Fruit fly (Drosophila melanogaster) whole organism, embryonic: ENCODE results near the gene CG8236.

Experiments
- Asciz ChIP-seq: fragments of 200-800 bp; sonication (Bioruptor generic); optimal IDR thresholded peaks from 2 replicates; lab custom pipeline; 2017; ENCODE audit warnings: missing biosample characterization, mild to moderate bottlenecking, missing genetic modification characterization, missing genetic modification reagents
- B-H2 ChIP-seq: fragments of 200-800 bp; sonication (Bioruptor generic); optimal IDR thresholded peaks from 2 replicates; lab custom pipeline; 2018; ENCODE audit warnings: missing biosample characterization, mild to moderate bottlenecking, missing genetic modification characterization
- CG10321 ChIP-seq: fragments of 200-800 bp; sonication (Bioruptor generic); IDR thresholded peaks from 2 replicates; pipeline ENCODE4 v1.3.6; 2022; ENCODE audit warnings: missing biosample characterization, missing genetic modification characterization
- CG10959 ChIP-seq: fragments of 200-800 bp; sonication (Bioruptor generic); IDR thresholded peaks from 2 replicates; pipeline ENCODE4 v1.3.6; 2022; ENCODE audit warnings: missing biosample characterization, missing genetic modification characterization
- CG12155 ChIP-seq: fragments of 200-800 bp; sonication (Bioruptor generic); optimal IDR thresholded peaks from 3 replicates; lab custom pipeline; 2016; ENCODE audit warnings: missing biosample characterization, missing genetic modification characterization
- CG12659 ChIP-seq: fragments of 200-800 bp; sonication (Bioruptor generic); optimal IDR thresholded peaks from 3 replicates; lab custom pipeline; 2017; ENCODE audit warnings: mild to moderate bottlenecking, missing biosample characterization, missing genetic modification reagents, missing genetic modification characterization
- CG13287 ChIP-seq: fragments of 200-800 bp; sonication (Bioruptor generic); IDR thresholded peaks from 2 replicates; pipeline ENCODE4 v1.3.6; 2022; ENCODE audit warnings: missing biosample characterization, missing genetic modification characterization; ENCODE audit not compliant: partially characterized antibody
- CG15479 ChIP-seq: fragments of 200-800 bp; sonication (Bioruptor generic); optimal IDR thresholded peaks from 3 replicates; lab custom pipeline; 2019; ENCODE audit warnings: missing biosample characterization, mild to moderate bottlenecking, missing genetic modification characterization, moderate library complexity
- CG18262 ChIP-seq: fragments of 200-800 bp; optimal IDR thresholded peaks from 3 replicates; lab custom pipeline; 2019; ENCODE audit warnings: missing biosample characterization, mild to moderate bottlenecking, missing genetic modification characterization, moderate library complexity
- CG2199 ChIP-seq: fragments of 200-800 bp; sonication (Bioruptor generic); IDR thresholded peaks from 3 replicates; pipeline ENCODE4 v1.3.6; 2022; ENCODE audit warnings: missing biosample characterization, missing genetic modification characterization
- CG30020 ChIP-seq: fragments of 200-800 bp; optimal IDR thresholded peaks from 2 replicates; lab custom pipeline; 2019; ENCODE audit warnings: missing biosample characterization, mild to moderate bottlenecking, missing genetic modification characterization, moderate library complexity
- CG34422 ChIP-seq: fragments of 200-800 bp; sonication (Bioruptor generic); IDR thresholded peaks from 3 replicates; pipeline ENCODE4 v1.3.6; 2022; ENCODE audit warnings: missing biosample characterization, missing genetic modification characterization
- CG3726 ChIP-seq: fragments of 200-800 bp; sonication (Bioruptor generic); IDR thresholded peaks from 3 replicates; pipeline ENCODE4, ENCODE4 v1.3.6; 2022; ENCODE audit warnings: missing biosample characterization, missing genetic modification characterization
- CG3995 ChIP-seq: fragments of 200-800 bp; sonication (Bioruptor generic); optimal IDR thresholded peaks from 3 replicates; lab custom pipeline; 2016; ENCODE audit warnings: missing biosample characterization, missing genetic modification characterization
- CG6683 ChIP-seq: fragments of 200-800 bp; sonication (Bioruptor generic); optimal IDR thresholded peaks from 2 replicates; lab custom pipeline; 2017; ENCODE audit warnings: missing biosample characterization, mild to moderate bottlenecking, missing genetic modification characterization, missing genetic modification reagents
- CG6689 ChIP-seq: fragments of 200-800 bp; sonication (Bioruptor generic); IDR thresholded peaks from 2 replicates; pipeline ENCODE4 v1.3.6; 2022; ENCODE audit warnings: missing biosample characterization, missing genetic modification characterization
- CG6791 ChIP-seq: fragments of 200-800 bp; sonication (Bioruptor generic); IDR thresholded peaks from 3 replicates; pipeline ENCODE4 v1.3.6; 2022; ENCODE audit warnings: missing biosample characterization, missing genetic modification characterization; ENCODE audit not compliant: partially characterized antibody
- CG8478 ChIP-seq: fragments of >200 bp; optimal IDR thresholded peaks from 2 replicates; lab custom pipeline; 2018
- Dll ChIP-seq: fragments of 200-800 bp; sonication (Bioruptor generic); IDR thresholded peaks from 4 replicates; pipeline ENCODE4 v1.3.6; 2022; ENCODE audit warnings: missing biosample characterization, missing genetic modification characterization; ENCODE audit not compliant: partially characterized antibody
- Dp ChIP-seq: fragments of 200-800 bp; sonication (Bioruptor generic); optimal IDR thresholded peaks from 2 replicates; lab custom pipeline; 2018; ENCODE audit warnings: missing biosample characterization, mild to moderate bottlenecking, missing genetic modification characterization, moderate library complexity
- E2f2 ChIP-seq: fragments of 200-800 bp; sonication (Bioruptor generic); IDR thresholded peaks from 2 replicates; pipeline ENCODE4 v1.3.6; 2022; ENCODE audit warnings: missing biosample characterization, missing genetic modification characterization
- Elba2 ChIP-seq: fragments of 200-800 bp; sonication (Bioruptor generic); optimal IDR thresholded peaks from 3 replicates; lab custom pipeline; 2016; ENCODE audit warnings: missing biosample characterization, missing genetic modification characterization
- Ets97D ChIP-seq: fragments of 200-800 bp; sonication (Bioruptor generic); optimal IDR thresholded peaks from 3 replicates; lab custom pipeline; 2016; ENCODE audit warnings: missing biosample characterization, missing genetic modification characterization
- Hr51 ChIP-seq, 2 experiments: fragments of 200-800 bp; sonication (Bioruptor generic); optimal IDR thresholded peaks; 2 replicates in 1 of 2; 3 replicates in 1 of 2; lab custom pipeline; 2016 to 2018; ENCODE audit warnings: missing biosample characterization in 2 of 2, missing genetic modification characterization in 2 of 2, mild to moderate bottlenecking in 1 of 2, moderate library complexity in 1 of 2
- Lhr ChIP-seq: fragments of 200-800 bp; sonication (Bioruptor generic); optimal IDR thresholded peaks from 3 replicates; lab custom pipeline; 2017; ENCODE audit warnings: mild to moderate bottlenecking, missing biosample characterization, missing genetic modification reagents, missing genetic modification characterization
- MBD-R2 ChIP-seq: fragments of 200-800 bp; sonication (Bioruptor generic); IDR thresholded peaks from 2 replicates; pipeline ENCODE4 v1.3.6; 2022; ENCODE audit warnings: missing biosample characterization, missing genetic modification characterization
- MESR4 ChIP-seq: fragments of 200-800 bp; sonication (Bioruptor generic); optimal IDR thresholded peaks from 2 replicates; lab custom pipeline; 2018; ENCODE audit warnings: missing biosample characterization, mild to moderate bottlenecking, missing genetic modification characterization, moderate library complexity
- Med ChIP-seq: fragments of 200-800 bp; sonication (Bioruptor generic); peaks from one replicate; lab custom pipeline; 2016; ENCODE audit warnings: missing biosample characterization, missing genetic modification characterization, mild to moderate bottlenecking, inconsistent platforms, moderate library complexity
- Myb ChIP-seq: fragments of 200-800 bp; sonication (Bioruptor generic); optimal IDR thresholded peaks from 2 replicates; lab custom pipeline; 2016; ENCODE audit warnings: missing biosample characterization, missing genetic modification characterization
- Taf1 ChIP-seq: fragments of 200-800 bp; sonication (Bioruptor generic); IDR thresholded peaks from 2 replicates; pipeline ENCODE4 v1.3.6; 2022; ENCODE audit warnings: missing biosample characterization, missing genetic modification characterization
- Trl ChIP-seq, 3 experiments: fragments of >200 bp in 2 of 3; fragments of 200-800 bp in 1 of 3; sonication (Bioruptor generic) in 1 of 3; optimal IDR thresholded peaks; 2 replicates in 1 of 3; 3 replicates in 2 of 3; lab custom pipeline; 2016 to 2017; ENCODE audit warnings: missing biosample characterization in 1 of 3, missing genetic modification characterization in 1 of 3
- YL-1 ChIP-seq: fragments of 200-800 bp; sonication (Bioruptor generic); optimal IDR thresholded peaks from 3 replicates; lab custom pipeline; 2017; ENCODE audit warnings: missing biosample characterization, mild to moderate bottlenecking, missing genetic modification characterization
- abd-A ChIP-seq: fragments of 200-800 bp; sonication (Bioruptor generic); optimal IDR thresholded peaks from 3 replicates; lab custom pipeline; 2019; ENCODE audit warnings: missing biosample characterization, mild to moderate bottlenecking, missing genetic modification characterization, moderate library complexity
- ato ChIP-seq: fragments of 200-800 bp; sonication (Bioruptor generic); IDR thresholded peaks from 2 replicates; pipeline ENCODE4 v1.3.6; 2022; ENCODE audit warnings: missing biosample characterization, missing genetic modification characterization; ENCODE audit not compliant: partially characterized antibody
- chif ChIP-seq, 2 experiments: fragments of 200-800 bp; sonication (Bioruptor generic); optimal IDR thresholded peaks; 3 replicates each; lab custom pipeline; 2016; ENCODE audit warnings: missing biosample characterization in 2 of 2, missing genetic modification characterization in 2 of 2
- ci ChIP-seq: fragments of 200-800 bp; sonication (Bioruptor generic); IDR thresholded peaks from 3 replicates; pipeline ENCODE4 v1.3.6; 2022; ENCODE audit warnings: missing biosample characterization, missing genetic modification characterization
- crc ChIP-seq: fragments of 200-800 bp; sonication (Bioruptor generic); optimal IDR thresholded peaks from 2 replicates; lab custom pipeline; 2016; ENCODE audit warnings: missing biosample characterization, missing genetic modification characterization
- fd3F ChIP-seq: fragments of 200-800 bp; sonication (Bioruptor generic); optimal IDR thresholded peaks from 2 replicates; lab custom pipeline; 2018; ENCODE audit warnings: missing biosample characterization, mild to moderate bottlenecking, missing genetic modification characterization, moderate library complexity
- fru ChIP-seq: fragments of >200 bp; optimal IDR thresholded peaks from 2 replicates; lab custom pipeline; 2017
- ftz-f1 ChIP-seq: fragments of 200-800 bp; sonication (Bioruptor generic); optimal IDR thresholded peaks from 2 replicates; lab custom pipeline; 2016; ENCODE audit warnings: missing biosample characterization, missing genetic modification characterization
- fu2 ChIP-seq: fragments of 200-800 bp; sonication (Bioruptor generic); optimal IDR thresholded peaks from 2 replicates; lab custom pipeline; 2016; ENCODE audit warnings: missing biosample characterization, missing genetic modification characterization
- ind ChIP-seq: fragments of 200-800 bp; sonication (Bioruptor generic); optimal IDR thresholded peaks from 3 replicates; lab custom pipeline; 2016; ENCODE audit warnings: missing biosample characterization, missing genetic modification characterization
- onecut ChIP-seq: fragments of 200-800 bp; sonication (Bioruptor generic); IDR thresholded peaks from 2 replicates; pipeline ENCODE4 v1.3.6; 2022; ENCODE audit warnings: missing biosample characterization, missing genetic modification characterization
- sim ChIP-seq: fragments of 200-800 bp; sonication (Bioruptor generic); IDR thresholded peaks from 2 replicates; pipeline ENCODE4 v1.3.6; 2022; ENCODE audit warnings: missing biosample characterization, missing genetic modification characterization
- stwl ChIP-seq: fragments of 200-800 bp; sonication (Bioruptor generic); optimal IDR thresholded peaks from 3 replicates; lab custom pipeline; 2018; ENCODE audit warnings: missing biosample characterization, mild to moderate bottlenecking, missing genetic modification characterization, moderate library complexity
- tap ChIP-seq: fragments of 200-800 bp; optimal IDR thresholded peaks from 3 replicates; lab custom pipeline; 2019; ENCODE audit warnings: missing biosample characterization, mild to moderate bottlenecking, missing genetic modification characterization, moderate library complexity
- tio ChIP-seq: fragments of 200-800 bp; sonication (Bioruptor generic); optimal IDR thresholded peaks from 2 replicates; lab custom pipeline; 2017; ENCODE audit warnings: missing biosample characterization, missing genetic modification characterization, inconsistent platforms
- wdn ChIP-seq: fragments of 200-800 bp; sonication (Bioruptor generic); IDR thresholded peaks from 2 replicates; pipeline ENCODE4 v1.3.6; 2022; ENCODE audit warnings: missing biosample characterization, missing genetic modification characterization

Gene CG8236

DNA sequence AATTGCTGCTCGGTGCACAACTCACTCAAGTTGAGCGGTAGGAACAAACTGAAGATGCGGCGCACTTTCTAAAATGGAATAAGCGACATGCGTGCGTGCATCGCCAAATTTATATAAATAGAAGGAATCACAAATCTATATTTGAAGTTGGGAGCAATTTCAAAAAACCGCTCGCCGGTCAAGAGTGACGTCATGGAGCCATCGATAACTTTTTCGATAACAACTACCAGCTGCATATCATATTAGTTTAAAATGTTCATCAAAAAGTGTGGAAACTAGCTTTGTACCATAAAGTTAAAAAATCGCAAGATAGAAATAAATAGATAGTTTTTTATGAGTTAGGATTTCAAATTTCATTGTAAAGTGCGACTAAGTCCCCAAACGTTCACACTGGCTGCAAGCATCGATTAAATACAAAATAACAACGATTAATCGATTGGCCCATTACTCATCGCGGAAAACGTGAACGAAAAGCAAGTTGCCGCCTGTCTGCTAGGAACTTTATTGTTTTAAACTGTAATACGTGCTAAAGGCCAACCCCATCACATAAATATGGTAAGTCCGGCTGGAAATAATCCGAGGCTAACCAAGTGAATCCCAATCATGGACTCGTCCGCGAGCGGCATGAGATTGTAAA is 32.0 kb downstream of the CG8236 start, which contains the start of the genes Pif1A, Pif1B and CCT7 (continued):
- peak; percentile 88 for TF ChIP-seq CG6791 (GFP tag; lab: Robert Waterston, UW)
- peak; percentile 46 for TF ChIP-seq CG30020 (tag; lab: Kevin White, UChicago)
- TF ChIP-seq CG6683 (GFP tag; lab: Kevin White, UChicago), result no peak
- TF ChIP-seq ato, result peak; percentile 77
- no peak for TF ChIP-seq crc (GFP tag; lab: Kevin White, UChicago)
- no peak for TF ChIP-seq Asciz (GFP tag; lab: Kevin White, UChicago)

DNA sequence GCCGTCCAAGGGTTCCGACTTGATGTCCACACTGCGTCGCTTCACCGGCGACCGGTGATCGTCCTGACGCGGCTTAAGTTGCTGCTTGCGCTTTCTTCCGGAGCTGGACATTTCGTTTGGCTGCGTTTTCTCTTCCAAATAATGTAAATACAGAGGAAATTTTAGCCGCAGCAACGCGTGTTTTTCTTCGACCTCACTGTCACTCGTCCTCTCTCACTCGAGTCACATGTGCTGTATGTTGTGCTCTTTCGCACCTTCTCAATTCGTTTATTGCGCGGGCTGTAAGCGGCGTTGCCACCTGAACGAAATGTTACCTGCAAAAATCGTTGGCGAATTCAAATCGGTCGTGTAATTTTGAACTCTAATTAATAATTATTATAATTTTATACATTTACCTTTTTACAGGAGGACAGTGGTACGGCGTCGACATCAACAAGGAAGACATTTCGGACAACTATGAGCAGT is 36.2 kb downstream of the CG8236 start, which contains the start of gene CG9839:
TSS of gene CG9839 (minus strand) at position 415 of the 465 bp plus-strand sequence.
- peak; percentile 22; the same call in 1 of the 3 replicates for TF ChIP-seq ci (GFP tag; lab: Robert Waterston, UW)
- no peak for TF ChIP-seq Trl (optimal IDR thresholded peaks at IDR 0.05; lab: Kevin White, UChicago)
- no peak for TF ChIP-seq Trl (GFP tag; optimal IDR thresholded peaks at IDR 0.05; lab: Kevin White, UChicago)
- TF ChIP-seq CG2199, result peak; percentile 69; the same call in 1 of the 3 replicates
- TF ChIP-seq Taf1 (GFP tag; lab: Robert Waterston, UW), result no peak
- no peak for TF ChIP-seq Hr51 (GFP tag; optimal IDR thresholded peaks at IDR 0.05; lab: Kevin White, UChicago)
- no peak for TF ChIP-seq Elba2 (GFP tag; lab: Kevin White, UChicago)
- peak; percentile 62 for TF ChIP-seq CG3995 (GFP tag; lab: Kevin White, UChicago)
- TF ChIP-seq onecut (GFP tag; lab: Robert Waterston, UW), result no peak
- TF ChIP-seq Dll, result peak; percentile 38; the same call in 1 of the 4 replicates
- peak; percentile 77 for TF ChIP-seq CG8478 (lab: Kevin White, UChicago)
- peak; percentile 95 for TF ChIP-seq CG10321 (GFP tag; lab: Robert Waterston, UW)
- TF ChIP-seq Ets97D, result peak; percentile 13
- peak; percentile 38 for TF ChIP-seq stwl
- TF ChIP-seq CG3726 (GFP tag; lab: Robert Waterston, UW), result no peak
- no peak for TF ChIP-seq wdn (GFP tag; lab: Robert Waterston, UW)
- TF ChIP-seq Lhr (GFP tag; lab: Kevin White, UChicago), result no peak
- no peak for TF ChIP-seq fu2 (GFP tag; lab: Kevin White, UChicago)
- TF ChIP-seq CG18262, result no peak
- TF ChIP-seq Myb (GFP tag; lab: Kevin White, UChicago), result peak; percentile 68
- TF ChIP-seq fd3F (GFP tag; lab: Kevin White, UChicago), result no peak
- peak; percentile 19 for TF ChIP-seq CG12659 (GFP tag; lab: Kevin White, UChicago)
- TF ChIP-seq CG13287, result peak; percentile 13; the same call in 1 of the 2 replicates
- TF ChIP-seq CG10959 (GFP tag; lab: Robert Waterston, UW), result no peak
- peak; percentile 17; the same call in 1 of the 2 replicates for TF ChIP-seq MBD-R2 (GFP tag; lab: Robert Waterston, UW)
- peak; percentile 54 for TF ChIP-seq Med
- TF ChIP-seq E2f2 (GFP tag; lab: Robert Waterston, UW), result peak; percentile 86
- peak; percentile 79 for TF ChIP-seq Dp (GFP tag; lab: Kevin White, UChicago)
- no peak for TF ChIP-seq CG12155 (GFP tag; lab: Kevin White, UChicago)
- TF ChIP-seq abd-A (tag; lab: Kevin White, UChicago), result no peak
- no peak for TF ChIP-seq sim (GFP tag; lab: Robert Waterston, UW)
- TF ChIP-seq B-H2 (GFP tag; lab: Kevin White, UChicago), result no peak
- no peak for TF ChIP-seq tio
- no peak for TF ChIP-seq tap (tag; lab: Kevin White, UChicago)
- TF ChIP-seq ftz-f1, result no peak
- TF ChIP-seq CG34422 (GFP tag; lab: Robert Waterston, UW), result peak; percentile 62; the same call in 1 of the 3 replicates
- peak; percentile 80 for TF ChIP-seq CG15479 (GFP tag; lab: Kevin White, UChicago)
- TF ChIP-seq fru (lab: Kevin White, UChicago), result no peak
- TF ChIP-seq MESR4, result peak; percentile 14
- TF ChIP-seq YL-1, result peak; percentile 68
- TF ChIP-seq CG6689 (GFP tag; lab: Robert Waterston, UW), result no peak
- no peak for TF ChIP-seq chif (GFP tag; optimal IDR thresholded peaks at IDR 0.05; lab: Kevin White, UChicago)
- no peak for TF ChIP-seq ind (GFP tag; lab: Kevin White, UChicago)
